Fruit fly (Drosophila melanogaster) whole organism, embryonic: ENCODE data around the gene CG33306.

Experiments
- Ada2b ChIP-seq: fragments of 200-800 bp; sonication (Bioruptor generic); IDR thresholded peaks from 2 replicates; pipeline ENCODE4 v1.3.6; 2022; ENCODE audit warnings: missing biosample characterization, missing genetic modification characterization
- BtbVII ChIP-seq: fragments of 200-800 bp; sonication (Bioruptor generic); optimal IDR thresholded peaks from 3 replicates; lab custom pipeline; 2017; ENCODE audit warnings: missing biosample characterization, mild to moderate bottlenecking, missing genetic modification characterization
- CG11696 ChIP-seq: fragments of 200-800 bp; sonication (Bioruptor generic); IDR thresholded peaks from 2 replicates; pipeline ENCODE4 v1.3.6; 2022; ENCODE audit warnings: missing biosample characterization, missing genetic modification characterization
- CG11723 ChIP-seq: fragments of 200-800 bp; sonication (Bioruptor generic); optimal IDR thresholded peaks from 2 replicates; lab custom pipeline; 2017; ENCODE audit warnings: missing biosample characterization, mild to moderate bottlenecking, missing genetic modification characterization
- CG12236 ChIP-seq: fragments of 200-800 bp; sonication (Bioruptor generic); optimal IDR thresholded peaks from 2 replicates; lab custom pipeline; 2016; ENCODE audit warnings: missing biosample characterization, missing genetic modification characterization
- CG13775 ChIP-seq: fragments of 200-800 bp; sonication (Bioruptor generic); optimal IDR thresholded peaks from 3 replicates; lab custom pipeline; 2017; ENCODE audit warnings: missing biosample characterization, mild to moderate bottlenecking, missing genetic modification characterization
- CG14441 ChIP-seq: fragments of 200-800 bp; sonication (Bioruptor generic); IDR thresholded peaks from 2 replicates; pipeline ENCODE4 v1.3.6; 2022; ENCODE audit warnings: missing biosample characterization, missing genetic modification characterization
- CG15269 ChIP-seq: fragments of 200-800 bp; sonication (Bioruptor generic); optimal IDR thresholded peaks from 2 replicates; lab custom pipeline; 2018; ENCODE audit warnings: missing biosample characterization, mild to moderate bottlenecking, missing genetic modification characterization, moderate library complexity
- CG17359 ChIP-seq: fragments of 200-800 bp; sonication (Bioruptor generic); optimal IDR thresholded peaks from 3 replicates; lab custom pipeline; 2018; ENCODE audit warnings: missing biosample characterization, mild to moderate bottlenecking, missing genetic modification characterization, moderate library complexity
- CG17385 ChIP-seq: fragments of 200-800 bp; sonication (Bioruptor generic); optimal IDR thresholded peaks from 3 replicates; lab custom pipeline; 2018; ENCODE audit warnings: missing biosample characterization, mild to moderate bottlenecking, missing genetic modification characterization
- CG18619 ChIP-seq: fragments of 200-800 bp; sonication (Bioruptor generic); optimal IDR thresholded peaks from 3 replicates; lab custom pipeline; 2017; ENCODE audit warnings: missing biosample characterization, mild to moderate bottlenecking, missing genetic modification characterization
- CG30403 ChIP-seq: fragments of 200-800 bp; sonication (Bioruptor generic); optimal IDR thresholded peaks from 3 replicates; lab custom pipeline; 2016; ENCODE audit warnings: missing biosample characterization, missing genetic modification characterization
- CG31365 ChIP-seq: fragments of 200-800 bp; sonication (Bioruptor generic); optimal IDR thresholded peaks from 2 replicates; lab custom pipeline; 2018; ENCODE audit warnings: missing biosample characterization, mild to moderate bottlenecking, missing genetic modification characterization
- CG31441 ChIP-seq: fragments of 200-800 bp; sonication (Bioruptor generic); IDR thresholded peaks from 2 replicates; pipeline ENCODE4 v1.3.6; 2022; ENCODE audit warnings: missing biosample characterization, missing genetic modification characterization
- CG3163 ChIP-seq: fragments of 200-800 bp; sonication (Bioruptor generic); optimal IDR thresholded peaks from 3 replicates; lab custom pipeline; 2016; ENCODE audit warnings: missing biosample characterization, missing genetic modification characterization
- CG34224 ChIP-seq: fragments of 200-800 bp; sonication (Bioruptor generic); IDR thresholded peaks from 3 replicates; pipeline ENCODE4 v1.3.6; 2022; ENCODE audit warnings: missing biosample characterization, missing genetic modification characterization; ENCODE audit not compliant: partially characterized antibody
- CG6683 ChIP-seq: fragments of 200-800 bp; sonication (Bioruptor generic); optimal IDR thresholded peaks from 2 replicates; lab custom pipeline; 2017; ENCODE audit warnings: missing biosample characterization, mild to moderate bottlenecking, missing genetic modification characterization, missing genetic modification reagents
- CG6765 ChIP-seq: fragments of 200-800 bp; sonication (Bioruptor generic); optimal IDR thresholded peaks from 3 replicates; lab custom pipeline; 2017; ENCODE audit warnings: missing biosample characterization, mild to moderate bottlenecking, missing genetic modification characterization
- CG7839 ChIP-seq: fragments of 200-800 bp; sonication (Bioruptor generic); optimal IDR thresholded peaks from 3 replicates; lab custom pipeline; 2018; ENCODE audit warnings: missing biosample characterization, mild to moderate bottlenecking, missing genetic modification characterization, moderate library complexity
- CG8359 ChIP-seq: fragments of 200-800 bp; sonication (Bioruptor generic); optimal IDR thresholded peaks from 2 replicates; lab custom pipeline; 2017; ENCODE audit warnings: missing biosample characterization, mild to moderate bottlenecking, missing genetic modification characterization, borderline replicate concordance
- CTCF ChIP-seq: fragments of 200-800 bp; sonication (Bioruptor generic); optimal IDR thresholded peaks from 2 replicates; lab custom pipeline; 2017; ENCODE audit warnings: missing biosample characterization, mild to moderate bottlenecking, missing genetic modification characterization, moderate library complexity
- Dfd ChIP-seq, 2 experiments: fragments of >200 bp; optimal IDR thresholded peaks; 2 replicates each; lab custom pipeline; 2017; ENCODE audit warnings: missing biosample characterization in 2 of 2, missing genetic modification characterization in 2 of 2
- Doc2 ChIP-seq: fragments of 200-800 bp; sonication (Bioruptor generic); IDR thresholded peaks from 2 replicates; pipeline ENCODE4 v1.3.6; 2022; ENCODE audit warnings: missing biosample characterization, missing genetic modification characterization
- E2f2 ChIP-seq: fragments of 200-800 bp; sonication (Bioruptor generic); IDR thresholded peaks from 2 replicates; pipeline ENCODE4 v1.3.6; 2022; ENCODE audit warnings: missing biosample characterization, missing genetic modification characterization
- Gug ChIP-seq: fragments of 200-800 bp; sonication (Bioruptor generic); IDR thresholded peaks from 4 replicates; pipeline ENCODE4 v1.3.6; 2022; ENCODE audit warnings: missing biosample characterization, missing genetic modification characterization
- Hsf ChIP-seq: fragments of 200-800 bp; sonication (Bioruptor generic); optimal IDR thresholded peaks from 3 replicates; lab custom pipeline; 2016; ENCODE audit warnings: missing biosample characterization, missing genetic modification characterization
- Sin3A ChIP-seq: fragments of >200 bp; optimal IDR thresholded peaks from 2 replicates; lab custom pipeline; 2018
- Sry-δ ChIP-seq: fragments of 200-800 bp; sonication (Bioruptor generic); optimal IDR thresholded peaks from 2 replicates; lab custom pipeline; 2016; ENCODE audit warnings: missing biosample characterization, missing genetic modification characterization
- Stat92E ChIP-seq, 3 experiments: fragments of >200 bp in 2 of 3; fragments of 200-800 bp in 1 of 3; sonication (Bioruptor generic) in 1 of 3; optimal IDR thresholded peaks; 2 replicates each; lab custom pipeline; 2017 to 2019; ENCODE audit warnings: missing biosample characterization in 3 of 3, missing genetic modification characterization in 3 of 3, mild to moderate bottlenecking in 1 of 3, moderate library complexity in 1 of 3
- Tbp ChIP-seq: fragments of >200 bp; optimal IDR thresholded peaks from 2 replicates; lab custom pipeline; 2018; ENCODE audit warnings: missing biosample characterization, missing genetic modification characterization
- YL-1 ChIP-seq: fragments of 200-800 bp; sonication (Bioruptor generic); optimal IDR thresholded peaks from 3 replicates; lab custom pipeline; 2017; ENCODE audit warnings: missing biosample characterization, mild to moderate bottlenecking, missing genetic modification characterization
- aop ChIP-seq: fragments of 200-800 bp; sonication (Bioruptor generic); IDR thresholded peaks from 2 replicates; pipeline ENCODE4 v1.3.6; 2022; ENCODE audit warnings: missing biosample characterization, missing genetic modification characterization
- ase ChIP-seq: fragments of 200-800 bp; sonication (Bioruptor generic); IDR thresholded peaks from 3 replicates; pipeline ENCODE4 v1.3.6; 2022; ENCODE audit warnings: missing biosample characterization, missing genetic modification characterization
- chif ChIP-seq, 2 experiments: fragments of 200-800 bp; sonication (Bioruptor generic); optimal IDR thresholded peaks; 3 replicates each; lab custom pipeline; 2016; ENCODE audit warnings: missing biosample characterization in 2 of 2, missing genetic modification characterization in 2 of 2
- ci ChIP-seq: fragments of 200-800 bp; sonication (Bioruptor generic); IDR thresholded peaks from 3 replicates; pipeline ENCODE4 v1.3.6; 2022; ENCODE audit warnings: missing biosample characterization, missing genetic modification characterization
- dmrt11E ChIP-seq: fragments of 200-800 bp; sonication (Bioruptor generic); optimal IDR thresholded peaks from 3 replicates; lab custom pipeline; 2018; ENCODE audit warnings: missing biosample characterization, mild to moderate bottlenecking, missing genetic modification characterization, moderate library complexity
- en ChIP-seq: fragments of 200-800 bp; sonication (Bioruptor generic); optimal IDR thresholded peaks from 2 replicates; lab custom pipeline; 2016; ENCODE audit warnings: missing biosample characterization, missing genetic modification characterization
- exex ChIP-seq: fragments of 200-800 bp; sonication (Bioruptor generic); optimal IDR thresholded peaks from 4 replicates; lab custom pipeline; 2018; ENCODE audit warnings: missing biosample characterization, mild to moderate bottlenecking, missing genetic modification characterization, moderate library complexity
- fd3F ChIP-seq: fragments of 200-800 bp; sonication (Bioruptor generic); optimal IDR thresholded peaks from 2 replicates; lab custom pipeline; 2018; ENCODE audit warnings: missing biosample characterization, mild to moderate bottlenecking, missing genetic modification characterization, moderate library complexity
- fd64A ChIP-seq: fragments of 200-800 bp; sonication (Bioruptor generic); optimal IDR thresholded peaks from 3 replicates; lab custom pipeline; 2018; ENCODE audit warnings: missing biosample characterization, mild to moderate bottlenecking, missing genetic modification characterization
- gt ChIP-seq: fragments of 200-800 bp; sonication (Bioruptor generic); IDR thresholded peaks from 2 replicates; pipeline ENCODE4 v1.3.6; 2022; ENCODE audit warnings: missing biosample characterization, missing genetic modification characterization
- jigr1 ChIP-seq: fragments of 200-800 bp; sonication (Bioruptor generic); IDR thresholded peaks from 3 replicates; pipeline ENCODE4 v1.3.6; 2022; ENCODE audit warnings: missing biosample characterization, missing genetic modification characterization
- kni ChIP-seq: fragments of 200-800 bp; sonication (Bioruptor generic); optimal IDR thresholded peaks from 3 replicates; lab custom pipeline; 2017; ENCODE audit warnings: mild to moderate bottlenecking, missing biosample characterization, missing genetic modification reagents, missing genetic modification characterization
- lmd ChIP-seq: fragments of 200-800 bp; sonication (Bioruptor generic); IDR thresholded peaks from 2 replicates; pipeline ENCODE4 v1.3.6; 2022; ENCODE audit warnings: missing biosample characterization, missing genetic modification characterization
- mam ChIP-seq: fragments of 200-800 bp; sonication (Bioruptor generic); optimal IDR thresholded peaks from 3 replicates; lab custom pipeline; 2016; ENCODE audit warnings: missing biosample characterization, missing genetic modification characterization
- mirr ChIP-seq: fragments of 200-800 bp; sonication (Bioruptor generic); optimal IDR thresholded peaks from 3 replicates; lab custom pipeline; 2018; ENCODE audit warnings: missing biosample characterization, mild to moderate bottlenecking, missing genetic modification characterization
- pum ChIP-seq: fragments of 200-800 bp; sonication (Bioruptor generic); optimal IDR thresholded peaks from 2 replicates; lab custom pipeline; 2016; ENCODE audit warnings: missing biosample characterization, missing genetic modification characterization
- sqz ChIP-seq: fragments of 200-800 bp; sonication (Bioruptor generic); optimal IDR thresholded peaks from 3 replicates; lab custom pipeline; 2018; ENCODE audit warnings: missing biosample characterization, mild to moderate bottlenecking, missing genetic modification characterization
- tio ChIP-seq: fragments of 200-800 bp; sonication (Bioruptor generic); optimal IDR thresholded peaks from 2 replicates; lab custom pipeline; 2017; ENCODE audit warnings: missing biosample characterization, missing genetic modification characterization, inconsistent platforms
- twi ChIP-seq: fragments of 200-800 bp; optimal IDR thresholded peaks from 2 replicates; lab custom pipeline; 2019; ENCODE audit warnings: missing biosample characterization, mild to moderate bottlenecking, missing genetic modification characterization, moderate library complexity
- wek ChIP-seq: fragments of 200-800 bp; sonication (Bioruptor generic); optimal IDR thresholded peaks from 3 replicates; lab custom pipeline; 2018; ENCODE audit warnings: missing biosample characterization, mild to moderate bottlenecking, missing genetic modification characterization, moderate library complexity
- z ChIP-seq: fragments of 200-800 bp; sonication (Bioruptor generic); IDR thresholded peaks from 3 replicates; pipeline ENCODE4 v1.3.6; 2022; ENCODE audit warnings: missing biosample characterization, missing genetic modification characterization

The CG33306 gene

DNA sequence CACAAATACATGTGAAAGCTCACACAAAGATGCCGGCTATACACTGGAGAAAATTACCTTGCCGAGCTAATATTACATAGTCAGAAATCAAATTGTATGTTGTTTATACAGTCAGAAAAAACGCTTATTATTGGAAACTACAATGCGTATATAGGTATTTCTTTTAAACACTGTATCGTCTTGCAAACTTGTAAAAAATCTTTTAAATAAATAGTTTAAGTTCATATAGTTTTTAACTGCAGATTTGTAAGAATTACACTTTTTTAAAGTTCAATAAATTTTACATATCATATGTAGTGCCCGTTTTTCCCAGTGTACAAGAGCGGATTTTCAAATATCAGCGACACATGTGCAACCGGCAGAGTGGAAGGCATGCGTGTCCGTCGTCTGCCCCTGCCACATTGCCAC, 3.8 kb downstream of the CG33306 start (continued):
- peak; percentile 77 to 82 for TF ChIP-seq chif (GFP tag; optimal IDR thresholded peaks at IDR 0.05; lab: Kevin White, UChicago)
- peak; percentile 37 for TF ChIP-seq CG12236
- peak; percentile 67 for TF ChIP-seq E2f2 (GFP tag; lab: Robert Waterston, UW)
- TF ChIP-seq CG14441 (GFP tag; lab: Robert Waterston, UW), result peak; percentile 72
- TF ChIP-seq Dfd (GFP tag; optimal IDR thresholded peaks at IDR 0.05; lab: Kevin White, UChicago), result peak in 1 of 2 experiments; percentile 34
- 0 out of 4 replicates have a peak, but pooled peaks have one; percentile 26 for TF ChIP-seq Gug (GFP tag; lab: Robert Waterston, UW)
- TF ChIP-seq wek (GFP tag; lab: Kevin White, UChicago), result peak; percentile 32
- peak; percentile 69 for TF ChIP-seq tio (GFP tag; lab: Kevin White, UChicago)
- TF ChIP-seq CTCF, result peak; percentile 18
- TF ChIP-seq CG30403 (GFP tag; lab: Kevin White, UChicago), result peak; percentile 92
- TF ChIP-seq CG18619, result peak; percentile 82
- TF ChIP-seq CG3163 (GFP tag; lab: Kevin White, UChicago), result peak; percentile 37
- peak; percentile 84 for TF ChIP-seq CG15269 (tag; lab: Kevin White, UChicago)
- TF ChIP-seq mirr, result no peak
- TF ChIP-seq exex (tag; lab: Kevin White, UChicago), result no peak
- TF ChIP-seq CG17359, result peak; percentile 81
- no peak for TF ChIP-seq CG31365
- TF ChIP-seq CG6683 (GFP tag; lab: Kevin White, UChicago), result peak; percentile 29
- peak; percentile 46; the same call in 1 of the 2 replicates for TF ChIP-seq CG11696 (GFP tag; lab: Robert Waterston, UW)
- no peak for TF ChIP-seq kni
- peak; percentile 63 for TF ChIP-seq BtbVII (GFP tag; lab: Kevin White, UChicago)
- no peak for TF ChIP-seq z (GFP tag; lab: Robert Waterston, UW)
- TF ChIP-seq en (GFP tag; lab: Kevin White, UChicago), result peak; percentile 83
- peak; percentile 82 for TF ChIP-seq CG13775 (GFP tag; lab: Kevin White, UChicago)
- no peak for TF ChIP-seq Tbp (GFP tag; lab: Kevin White, UChicago)
- no peak for TF ChIP-seq aop (GFP tag; lab: Robert Waterston, UW)
- TF ChIP-seq CG7839, result peak; percentile 93
- TF ChIP-seq gt (GFP tag; lab: Robert Waterston, UW), result no peak
- peak; percentile 88 for TF ChIP-seq CG31441
- TF ChIP-seq CG11723 (GFP tag; lab: Kevin White, UChicago), result peak; percentile 58
- TF ChIP-seq mam (GFP tag; lab: Kevin White, UChicago), result peak; percentile 79
- TF ChIP-seq Sry-δ, result peak; percentile 47
- peak; percentile 92 for TF ChIP-seq Hsf
- peak; percentile 14 for TF ChIP-seq sqz (GFP tag; lab: Kevin White, UChicago)
- TF ChIP-seq Doc2 (GFP tag; lab: Robert Waterston, UW), result no peak
- peak; percentile 77 for TF ChIP-seq pum (GFP tag; lab: Kevin White, UChicago)
- TF ChIP-seq dmrt11E, result peak; percentile 75
- peak; percentile 81 for TF ChIP-seq lmd (GFP tag; lab: Robert Waterston, UW)
- TF ChIP-seq CG8359 (GFP tag; lab: Kevin White, UChicago), result peak; percentile 60
- no peak for TF ChIP-seq CG34224 (GFP tag; lab: Robert Waterston, UW)
- TF ChIP-seq Stat92E (GFP tag; optimal IDR thresholded peaks at IDR 0.05; lab: Kevin White, UChicago), result peak in 1 of 3 experiments; percentile 5
- peak; percentile 82 for TF ChIP-seq twi (tag; lab: Kevin White, UChicago)
- TF ChIP-seq fd64A (GFP tag; lab: Kevin White, UChicago), result no peak
- TF ChIP-seq ase (GFP tag; lab: Robert Waterston, UW), result peak; percentile 53; the same call in 1 of the 3 replicates
- TF ChIP-seq Ada2b (GFP tag; lab: Robert Waterston, UW), result peak; percentile 85
- TF ChIP-seq YL-1 (GFP tag; lab: Kevin White, UChicago), result peak; percentile 41
- TF ChIP-seq jigr1 (GFP tag; lab: Robert Waterston, UW), result peak; percentile 83; the same call in 2 of the 3 replicates
- no peak for TF ChIP-seq Sin3A (lab: Kevin White, UChicago)
- TF ChIP-seq CG6765 (GFP tag; lab: Kevin White, UChicago), result peak; percentile 37
- peak; percentile 76 for TF ChIP-seq CG17385 (GFP tag; lab: Kevin White, UChicago)
- TF ChIP-seq ci, result peak; percentile 78
- peak; percentile 70 for TF ChIP-seq fd3F
